Worm (Caenorhabditis elegans): Measurements from ENCODE around the gene srv-25.

srv-25 gene

DNA sequence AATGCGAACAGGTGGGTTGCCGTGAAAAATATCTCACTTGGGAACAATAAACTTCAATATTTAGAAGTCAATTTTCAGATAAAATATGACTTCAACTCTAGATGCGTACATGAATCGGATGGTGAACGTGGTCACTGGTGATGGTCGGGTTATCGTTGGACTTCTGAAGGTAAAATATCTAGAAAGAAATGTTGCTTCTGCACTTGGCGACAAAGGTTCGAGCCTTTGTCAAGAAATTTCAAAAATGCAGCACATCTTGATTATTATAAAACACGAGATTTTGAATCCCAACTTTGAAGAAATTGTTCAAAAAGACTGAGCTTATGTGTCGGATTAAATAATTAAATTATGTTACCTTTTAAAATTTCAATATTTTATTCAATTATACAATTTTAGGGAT lies 22.9 kb upstream of the srv-25 start, which contains the start of gene lsm-8:
lsm-8 (plus strand) TSS at position 79 of the 400 bp plus-strand sequence.
- TF ChIP-seq ZK337.2 (GFP tag; IDR thresholded peaks at IDR 0.05) = no peak
- TF ChIP-seq mes-2 (tag; optimal IDR thresholded peaks at IDR 0.05; ENCODE audit: poor library complexity, severe bottlenecking) = peak; percentile 15

DNA sequence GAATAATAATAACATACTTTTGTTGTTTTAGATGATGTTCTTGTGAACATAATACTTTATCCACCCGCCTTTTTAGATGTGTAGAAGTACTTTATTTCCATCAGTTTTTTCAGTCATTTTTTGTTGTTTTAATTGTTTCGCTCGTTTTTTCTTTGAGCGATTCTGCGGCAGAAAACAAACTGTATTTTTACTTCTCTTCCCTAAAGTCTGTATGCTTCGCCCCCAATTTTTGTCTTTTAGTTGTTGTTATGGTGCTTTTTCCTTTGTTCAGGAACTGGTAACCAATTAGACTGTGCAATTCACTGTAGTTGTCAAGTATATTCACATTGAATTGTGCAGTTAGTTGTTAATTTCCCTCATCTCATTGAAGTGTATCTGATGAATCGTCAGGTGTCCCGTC lies 22.2 kb upstream of the srv-25 start:
- 0 out of 2 replicates have a peak, but pooled peaks have one; percentile 43 for TF ChIP-seq mxl-2 (GFP tag; conservative IDR thresholded peaks at IDR 0.05)
- TF ChIP-seq Y5F2A.4 (GFP tag; optimal IDR thresholded peaks at IDR 0.05) = peak; percentile 3
- no peak for TF ChIP-seq daf-8 (GFP tag; IDR thresholded peaks at IDR 0.05)
- no peak for TF ChIP-seq lin-29 (GFP tag; IDR thresholded peaks at IDR 0.05)
- no peak for TF ChIP-seq set-16 (GFP tag; IDR thresholded peaks at IDR 0.05)
- TF ChIP-seq lin-15B (tag; optimal IDR thresholded peaks at IDR 0.05) = no peak
- TF ChIP-seq ctbp-1 (GFP tag; IDR thresholded peaks at IDR 0.05) = no peak
- no peak for TF ChIP-seq egl-43 (GFP tag; IDR thresholded peaks at IDR 0.05)
- no peak for TF ChIP-seq zfp-3 (GFP tag; conservative IDR thresholded peaks at IDR 0.05)
- 0 out of 2 replicates have a peak, but pooled peaks have one; percentile 8 for TF ChIP-seq lin-1 (GFP tag; IDR thresholded peaks at IDR 0.05)
- TF ChIP-seq zag-1 (tag; optimal IDR thresholded peaks at IDR 0.05) = no peak
- TF ChIP-seq snpc-1.2 (GFP tag; IDR thresholded peaks at IDR 0.05) = peak; percentile 77
- TF ChIP-seq lin-38 (GFP tag; IDR thresholded peaks at IDR 0.05) = peak; percentile 64
- TF ChIP-seq spr-3 (GFP tag; optimal IDR thresholded peaks at IDR 0.05) = peak; percentile 10
- TF ChIP-seq nhr-42 (GFP tag; IDR thresholded peaks at IDR 0.05) = no peak
- TF ChIP-seq mep-1 (tag; optimal IDR thresholded peaks at IDR 0.05) = no peak
- no peak for TF ChIP-seq nhr-111 (GFP tag; optimal IDR thresholded peaks at IDR 0.05)
- no peak for TF ChIP-seq lsy-2 (tag; optimal IDR thresholded peaks at IDR 0.05)
- TF ChIP-seq ztf-7 (tag; optimal IDR thresholded peaks at IDR 0.05) = no peak
- TF ChIP-seq Y75B8A.6 (GFP tag; IDR thresholded peaks at IDR 0.05) = no peak
- TF ChIP-seq attf-4 (tag; optimal IDR thresholded peaks at IDR 0.05) = no peak
- TF ChIP-seq vab-7 (GFP tag; IDR thresholded peaks at IDR 0.05) = no peak
- TF ChIP-seq fkh-10 (GFP tag; optimal IDR thresholded peaks at IDR 0.05) = no peak
- TF ChIP-seq ceh-28 (tag; optimal IDR thresholded peaks at IDR 0.05) = no peak
- no peak for TF ChIP-seq hlh-30 (tag; optimal IDR thresholded peaks at IDR 0.05; ENCODE audit: insufficient read depth)
- peak; percentile 51 for TF ChIP-seq F49E8.2 (tag; optimal IDR thresholded peaks at IDR 0.05; ENCODE audit: borderline replicate concordance)
- no peak for TF ChIP-seq zip-11 (GFP tag; IDR thresholded peaks at IDR 0.05)
- TF ChIP-seq pha-4 (GFP tag; IDR thresholded peaks at IDR 0.05) = peak; percentile 18; the same call in 1 of the 2 replicates
- TF ChIP-seq pha-4 (tag; optimal IDR thresholded peaks at IDR 0.05) = no peak
- TF ChIP-seq nhr-10 (tag; optimal IDR thresholded peaks at IDR 0.05) = no peak
- no peak for TF ChIP-seq gei-8 (GFP tag; optimal IDR thresholded peaks at IDR 0.05)
- no peak for TF ChIP-seq dmd-8 (GFP tag; IDR thresholded peaks at IDR 0.05)
- no peak for TF ChIP-seq ceh-20 (GFP tag; IDR thresholded peaks at IDR 0.05)
- no peak for TF ChIP-seq nhr-41 (GFP tag; IDR thresholded peaks at IDR 0.05)
- no peak for TF ChIP-seq saeg-2 (GFP tag; IDR thresholded peaks at IDR 0.05)
- TF ChIP-seq mdl-1 (tag; optimal IDR thresholded peaks at IDR 0.05) = no peak
- no peak for TF ChIP-seq php-3 (GFP tag; IDR thresholded peaks at IDR 0.05)

DNA sequence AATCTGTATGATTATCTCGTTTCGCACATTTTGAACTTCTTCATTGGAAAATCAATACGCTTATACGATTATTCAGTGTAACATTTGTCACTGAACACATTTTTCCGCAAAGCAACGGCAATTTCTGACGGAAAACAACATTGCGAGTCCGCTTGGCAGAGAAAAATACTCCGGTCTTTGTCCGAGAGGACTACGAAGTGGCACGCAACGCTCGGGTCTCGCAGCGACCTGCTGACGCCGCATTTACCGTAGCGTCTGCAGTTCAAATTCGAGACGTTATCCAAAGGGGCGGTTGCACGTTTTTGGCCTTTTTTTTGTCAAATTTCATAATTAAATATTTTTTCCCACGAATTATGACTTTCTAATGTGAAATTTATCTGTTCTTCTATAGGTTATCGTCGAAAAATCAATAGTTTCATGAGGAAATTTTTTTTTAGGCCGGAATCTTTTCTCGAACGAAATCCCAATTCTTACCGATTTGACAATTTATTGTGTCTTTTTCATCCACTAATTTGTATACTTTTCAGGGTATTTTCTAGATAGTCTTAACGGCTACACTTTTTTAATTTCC lies 20.2 kb upstream of the srv-25 start, which contains the start of gene sqd-1:
sqd-1 (plus strand) TSS at position 521 of the 571 bp plus-strand sequence.
- TF ChIP-seq tag-97 (GFP tag; IDR thresholded peaks at IDR 0.05) = no peak
- TF ChIP-seq duxl-1 (tag; optimal IDR thresholded peaks at IDR 0.05; ENCODE audit: poor library complexity) = peak; percentile 82
- TF ChIP-seq nhr-28 (tag; optimal IDR thresholded peaks at IDR 0.05) = peak; percentile 76
- peak; percentile 89 for TF ChIP-seq F37D6.2 (tag; optimal IDR thresholded peaks at IDR 0.05)
- TF ChIP-seq mxl-3 (GFP tag; optimal IDR thresholded peaks at IDR 0.05) = peak; percentile 86
- peak; percentile 87 for TF ChIP-seq Y48G9A.11 (GFP tag; IDR thresholded peaks at IDR 0.05)
- TF ChIP-seq ceh-82 (tag; optimal IDR thresholded peaks at IDR 0.05) = peak; percentile 24
- no peak for TF ChIP-seq egl-27 (tag; optimal IDR thresholded peaks at IDR 0.05)
- TF ChIP-seq saeg-2 (GFP tag; IDR thresholded peaks at IDR 0.05) = peak; percentile 86
- TF ChIP-seq zfp-2 (tag; optimal IDR thresholded peaks at IDR 0.05) = peak; percentile 99
- TF ChIP-seq ctbp-1 (GFP tag; IDR thresholded peaks at IDR 0.05) = peak; percentile 87
- TF ChIP-seq snpc-1.2 (GFP tag; IDR thresholded peaks at IDR 0.05) = peak; percentile 96
- TF ChIP-seq unc-62 (GFP tag; optimal IDR thresholded peaks at IDR 0.05 in 1 of 2) = peak; percentile 39 to 96
- TF ChIP-seq unc-62 (tag; optimal IDR thresholded peaks at IDR 0.05) = no peak
- TF ChIP-seq lin-38 (GFP tag; IDR thresholded peaks at IDR 0.05) = peak; percentile 92
- peak; percentile 90 for TF ChIP-seq vab-7 (GFP tag; IDR thresholded peaks at IDR 0.05)

All from whole organism, L4 larva.